Worm (Caenorhabditis elegans) whole organism, L4 larva: ENCODE measurements around the gene snpc-3.1.

Experiments used
- ama-1 ChIP-seq: fragments of 150-350 bp; optimal IDR thresholded peaks from 2 replicates; lab custom pipeline; 2014; ENCODE audit warnings: inconsistent platforms, mixed read lengths
- ceh-28 ChIP-seq: fragments of 150-350 bp; optimal IDR thresholded peaks from 2 replicates; lab custom pipeline; 2014; ENCODE audit warnings: missing biosample characterization, missing genetic modification reagents, missing genetic modification characterization
- dmd-6 ChIP-seq: fragments of 200-800 bp; sonication (Bioruptor generic); IDR thresholded peaks from 2 replicates; pipeline ENCODE4 v1.3.6; 2022; ENCODE audit warnings: missing genetic modification reagents, missing genetic modification characterization, missing compliant biosample characterization
- lin-15B ChIP-seq: fragments of 150-350 bp; sonication (generic microtip); optimal IDR thresholded peaks from 3 replicates; lab custom pipeline; 2014; ENCODE audit warnings: missing biosample characterization, missing genetic modification characterization
- lin-38 ChIP-seq: fragments of 200-800 bp; sonication (Bioruptor generic); IDR thresholded peaks from 2 replicates; pipeline ENCODE4 v1.3.6; 2022; ENCODE audit warnings: missing genetic modification reagents, missing genetic modification characterization, missing compliant biosample characterization
- lin-39 ChIP-seq: fragments of 150-350 bp; optimal IDR thresholded peaks from 2 replicates; lab custom pipeline; 2014; ENCODE audit warnings: missing biosample characterization, missing genetic modification reagents, missing genetic modification characterization
- mxl-2 ChIP-seq: fragments of 200-800 bp; sonication (Bioruptor generic); conservative IDR thresholded peaks from 2 replicates; pipeline ENCODE4 v1.3.6; 2022; ENCODE audit warnings: missing genetic modification reagents, missing genetic modification characterization, missing compliant biosample characterization
- nhr-28 ChIP-seq: fragments of 150-350 bp; optimal IDR thresholded peaks from 2 replicates; lab custom pipeline; 2014; ENCODE audit warnings: missing biosample characterization, missing genetic modification characterization
- spr-3 ChIP-seq: fragments of 200-800 bp; sonication (Bioruptor generic); optimal IDR thresholded peaks from 2 replicates; lab custom pipeline; 2018; ENCODE audit warnings: mild to moderate bottlenecking, missing genetic modification characterization, missing compliant biosample characterization
- unc-62 ChIP-seq, 3 experiments: fragments of 150-350 bp in 1 of 3; sonication (generic microtip); optimal IDR thresholded peaks in 2 of 3; peaks in 1 of 3; 1 replicate in 1 of 3; 2 replicates in 2 of 3; lab custom pipeline; 2014 to 2017; ENCODE audit warnings: missing biosample characterization in 3 of 3, missing genetic modification characterization in 3 of 3, missing genetic modification reagents in 3 of 3, missing genotype in 1 of 3

DNA sequence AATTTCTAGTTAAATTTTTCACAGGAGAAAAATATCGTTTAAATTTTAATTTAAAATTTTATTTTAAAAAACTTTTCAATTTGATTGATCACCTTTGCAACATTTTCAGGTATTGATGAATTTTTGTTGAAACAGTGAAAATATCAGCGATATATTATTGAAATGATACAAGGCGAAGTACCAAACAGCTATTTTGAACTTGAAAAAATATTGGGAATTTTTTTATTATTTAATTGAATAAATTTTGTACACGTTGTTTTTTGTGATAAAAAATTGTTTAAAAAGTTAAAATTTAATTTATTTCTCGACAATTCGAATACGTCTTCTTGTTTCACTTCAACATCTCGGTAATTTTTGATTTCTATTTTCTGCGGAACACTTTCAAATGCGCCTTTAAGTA is 7.6 kb upstream of the snpc-3.1 start, which contains the start of gene B0273.1:
- TF ChIP-seq lin-15B (tag; lab: Kevin White, UChicago) (no peak), dmd-6 (GFP tag; lab: Robert Waterston, UW) (no peak), lin-39 (tag; lab: Kevin White, UChicago) (no peak), nhr-28 (tag; lab: Kevin White, UChicago) (no peak), lin-38 (GFP tag; lab: Robert Waterston, UW) (no peak), unc-62 (GFP tag; optimal IDR thresholded peaks at IDR 0.05 in 1 of 2; lab: Kevin White, UChicago) (no peak), unc-62 (tag; optimal IDR thresholded peaks at IDR 0.05; lab: Kevin White, UChicago) (no peak), ama-1 (no peak), spr-3 (GFP tag; lab: Kevin White, UChicago) (no peak), ceh-28 (tag; lab: Kevin White, UChicago) (no peak), mxl-2 (no peak)
